Worm (Caenorhabditis elegans) whole organism, early embryonic: ENCODE measurements around the gene hsd-2.

ENCODE experiments used
- F13C5.2 ChIP-seq: sonication (generic microtip); optimal IDR thresholded peaks from 2 replicates; lab custom pipeline; 2017; ENCODE audit warnings: mild to moderate bottlenecking, missing genetic modification characterization, inconsistent platforms, missing compliant biosample characterization
- ama-1 ChIP-seq: fragments of 150-350 bp; optimal IDR thresholded peaks from 2 replicates; lab custom pipeline; 2014
- ets-7 ChIP-seq: sonication (generic microtip); optimal IDR thresholded peaks from 2 replicates; lab custom pipeline; 2016; ENCODE audit warnings: missing genotype, missing genetic modification characterization, missing compliant biosample characterization
- hmg-4 ChIP-seq: fragments of 200-800 bp; sonication (Bioruptor generic); optimal IDR thresholded peaks from 2 replicates; lab custom pipeline; 2018; ENCODE audit warnings: mild to moderate bottlenecking, missing genetic modification characterization, missing compliant biosample characterization
- pes-1 ChIP-seq: fragments of 200-800 bp; sonication (Bioruptor generic); IDR thresholded peaks from 2 replicates; pipeline ENCODE4 v1.3.6; 2022; ENCODE audit warnings: missing genetic modification reagents, missing genetic modification characterization, missing compliant biosample characterization
- scrt-1 ChIP-seq: fragments of 200-800 bp; sonication (Bioruptor generic); IDR thresholded peaks from 2 replicates; pipeline ENCODE4 v1.3.6; 2022; ENCODE audit warnings: missing genetic modification characterization, missing compliant biosample characterization
- tra-4 ChIP-seq: sonication (generic microtip); optimal IDR thresholded peaks from 2 replicates; lab custom pipeline; 2017; ENCODE audit warnings: missing genetic modification characterization, missing compliant biosample characterization

DNA sequence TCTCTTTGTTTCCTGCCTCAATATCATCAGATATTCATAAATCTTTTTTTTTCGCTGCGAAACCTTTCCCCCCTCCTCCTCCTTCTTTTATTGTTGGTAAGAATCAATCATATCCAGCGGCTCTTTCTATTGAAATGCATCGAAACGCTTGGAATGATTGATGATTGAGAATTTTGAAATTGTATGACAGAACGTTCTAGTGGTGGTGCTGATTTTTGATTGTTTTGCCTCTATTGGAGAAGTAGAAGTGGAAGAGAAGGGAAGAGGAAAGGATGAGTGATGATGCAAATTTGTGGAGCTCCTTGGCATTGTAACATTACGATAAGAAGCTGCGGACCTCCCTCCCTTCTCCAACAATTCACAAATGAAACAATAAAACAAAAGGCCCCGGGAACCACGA, 39.4 kb upstream of the hsd-2 start:
- TF ChIP-seq ama-1 (lab: Kevin White, UChicago): no peak
- TF ChIP-seq tra-4 (tag; lab: Kevin White, UChicago): no peak
- no peak for TF ChIP-seq ets-7 (tag; lab: Kevin White, UChicago)
- no peak for TF ChIP-seq F13C5.2 (tag; lab: Kevin White, UChicago)
- TF ChIP-seq hmg-4 (GFP tag; lab: Kevin White, UChicago): no peak
- no peak for TF ChIP-seq pes-1 (GFP tag; lab: Robert Waterston, UW)
- TF ChIP-seq scrt-1 (GFP tag; lab: Robert Waterston, UW): no peak
